Worm (Caenorhabditis elegans): Measurements from ENCODE around the gene npp-10.

ce11 chrIII:5988991-5989726 is 30.2 kb downstream of the npp-10 start:
- TF ChIP-seq Y95B8A.8 (GFP tag; IDR thresholded peaks at IDR 0.05) (no peak), madf-10 (tag; optimal IDR thresholded peaks at IDR 0.05) (no peak), unc-62 (GFP tag; optimal IDR thresholded peaks at IDR 0.05) (no peak), chd-7 (tag; optimal IDR thresholded peaks at IDR 0.05) (no peak), ceh-27 (GFP tag; optimal IDR thresholded peaks at IDR 0.05) (no peak), attf-3 (GFP tag; conservative IDR thresholded peaks at IDR 0.05) (no peak), somi-1 (GFP tag; optimal IDR thresholded peaks at IDR 0.05) (no peak), ceh-91 (GFP tag; IDR thresholded peaks at IDR 0.05) (no peak), efl-1 (GFP tag; optimal IDR thresholded peaks at IDR 0.05) (no peak)

All from whole organism, young adult.